Fruit fly (Drosophila melanogaster) whole organism, embryonic: Measurements from ENCODE around the gene CG10019.
A peak's percentile ranks its signal among the peaks of the same experiment; 100 is the strongest.

Experiments used
- Antp ChIP-seq: fragments of 200-800 bp; sonication (Bioruptor generic); optimal IDR thresholded peaks from 3 replicates; lab custom pipeline; 2016; ENCODE audit warnings: missing biosample characterization, missing genetic modification characterization
- Bteb2 ChIP-seq: fragments of 200-800 bp; sonication (Bioruptor generic); optimal IDR thresholded peaks from 2 replicates; lab custom pipeline; 2016; ENCODE audit warnings: missing biosample characterization, missing genetic modification characterization
- CG10431 ChIP-seq: fragments of 200-800 bp; sonication (Bioruptor generic); optimal IDR thresholded peaks from 3 replicates; lab custom pipeline; 2018; ENCODE audit warnings: missing biosample characterization, mild to moderate bottlenecking, missing genetic modification characterization
- CG12391 ChIP-seq: fragments of 200-800 bp; sonication (Bioruptor generic); optimal IDR thresholded peaks from 3 replicates; lab custom pipeline; 2018; ENCODE audit warnings: missing biosample characterization, mild to moderate bottlenecking, missing genetic modification characterization, moderate library complexity
- CG12659 ChIP-seq: fragments of 200-800 bp; sonication (Bioruptor generic); optimal IDR thresholded peaks from 3 replicates; lab custom pipeline; 2017; ENCODE audit warnings: mild to moderate bottlenecking, missing biosample characterization, missing genetic modification reagents, missing genetic modification characterization
- CG15011 ChIP-seq: fragments of 200-800 bp; sonication (Bioruptor generic); optimal IDR thresholded peaks from 3 replicates; lab custom pipeline; 2018; ENCODE audit warnings: missing biosample characterization, mild to moderate bottlenecking, missing genetic modification characterization
- CG15514 ChIP-seq: fragments of 200-800 bp; sonication (Bioruptor generic); optimal IDR thresholded peaks from 3 replicates; lab custom pipeline; 2017; ENCODE audit warnings: missing biosample characterization, missing genetic modification characterization, mild to moderate bottlenecking, moderate library complexity, missing genetic modification reagents
- CG17612 ChIP-seq: fragments of 200-800 bp; sonication (Bioruptor generic); IDR thresholded peaks from 2 replicates; pipeline ENCODE4 v1.3.6; 2022; ENCODE audit warnings: missing biosample characterization, missing genetic modification characterization
- CG7556 ChIP-seq: fragments of 200-800 bp; sonication (Bioruptor generic); optimal IDR thresholded peaks from 2 replicates; lab custom pipeline; 2017; ENCODE audit warnings: missing biosample characterization, mild to moderate bottlenecking, missing genetic modification characterization
- CG8359 ChIP-seq: fragments of 200-800 bp; sonication (Bioruptor generic); optimal IDR thresholded peaks from 2 replicates; lab custom pipeline; 2017; ENCODE audit warnings: missing biosample characterization, mild to moderate bottlenecking, missing genetic modification characterization, borderline replicate concordance
- CG8388 ChIP-seq: fragments of 200-800 bp; sonication (Bioruptor generic); optimal IDR thresholded peaks from 2 replicates; lab custom pipeline; 2019; ENCODE audit warnings: missing biosample characterization, mild to moderate bottlenecking, missing genetic modification characterization, moderate library complexity
- CG8765 ChIP-seq: fragments of 200-800 bp; sonication (Bioruptor generic); IDR thresholded peaks from 2 replicates; pipeline ENCODE4 v1.3.6; 2022; ENCODE audit warnings: missing biosample characterization, missing genetic modification characterization
- D ChIP-seq, 2 experiments: fragments of 200-800 bp in 1 of 2; fragments of >200 bp in 1 of 2; sonication (Bioruptor generic) in 1 of 2; optimal IDR thresholded peaks; 2 replicates in 1 of 2; 3 replicates in 1 of 2; lab custom pipeline; 2017; ENCODE audit warnings: mild to moderate bottlenecking in 1 of 2, missing biosample characterization in 1 of 2, missing genetic modification characterization in 1 of 2, missing genetic modification reagents in 1 of 2
- D19B ChIP-seq: fragments of 200-800 bp; sonication (Bioruptor generic); optimal IDR thresholded peaks from 2 replicates; lab custom pipeline; 2017; ENCODE audit warnings: missing biosample characterization, mild to moderate bottlenecking, missing genetic modification characterization
- Fer1 ChIP-seq: fragments of 200-800 bp; sonication (Bioruptor generic); optimal IDR thresholded peaks from 2 replicates; lab custom pipeline; 2017; ENCODE audit warnings: missing biosample characterization, mild to moderate bottlenecking, missing genetic modification characterization
- GATAe ChIP-seq: fragments of 200-800 bp; sonication (Bioruptor generic); conservative IDR thresholded peaks from 2 replicates; pipeline ENCODE4 v1.3.6; 2022; ENCODE audit warnings: missing biosample characterization, missing genetic modification characterization
- HmgD ChIP-seq: fragments of 200-800 bp; sonication (Bioruptor generic); optimal IDR thresholded peaks from 3 replicates; lab custom pipeline; 2016; ENCODE audit warnings: missing biosample characterization, missing genetic modification characterization
- Hr78 ChIP-seq, 2 experiments: fragments of 200-800 bp in 1 of 2; fragments of >200 bp in 1 of 2; sonication (Bioruptor generic) in 1 of 2; optimal IDR thresholded peaks; 2 replicates each; lab custom pipeline; 2017 to 2019; ENCODE audit warnings: missing biosample characterization in 2 of 2, missing genetic modification characterization in 2 of 2, mild to moderate bottlenecking in 1 of 2, moderate library complexity in 1 of 2
- Lpt ChIP-seq: fragments of >200 bp; optimal IDR thresholded peaks from 2 replicates; lab custom pipeline; 2018; ENCODE audit warnings: missing biosample characterization, missing genetic modification characterization
- Meics ChIP-seq: fragments of 200-800 bp; sonication (Bioruptor generic); optimal IDR thresholded peaks from 2 replicates; lab custom pipeline; 2017; ENCODE audit warnings: missing biosample characterization, mild to moderate bottlenecking, missing genetic modification characterization
- Mes4 ChIP-seq: fragments of 200-800 bp; sonication (Bioruptor generic); optimal IDR thresholded peaks from 2 replicates; lab custom pipeline; 2016; ENCODE audit warnings: missing biosample characterization, missing genetic modification characterization
- NfI ChIP-seq: fragments of 200-800 bp; sonication (Bioruptor generic); optimal IDR thresholded peaks from 3 replicates; lab custom pipeline; 2018; ENCODE audit warnings: missing biosample characterization, mild to moderate bottlenecking, missing genetic modification characterization, moderate library complexity
- Optix ChIP-seq: fragments of 200-800 bp; sonication (Bioruptor generic); IDR thresholded peaks from 3 replicates; pipeline ENCODE4 v1.3.6; 2022; ENCODE audit warnings: missing biosample characterization, missing genetic modification characterization
- Rfx ChIP-seq: fragments of 200-800 bp; sonication (Bioruptor generic); IDR thresholded peaks from 2 replicates; pipeline ENCODE4 v1.3.6; 2022; ENCODE audit warnings: missing biosample characterization, missing genetic modification characterization
- Sox102F ChIP-seq: fragments of 200-800 bp; sonication (Bioruptor generic); optimal IDR thresholded peaks from 2 replicates; lab custom pipeline; 2018; ENCODE audit warnings: missing biosample characterization, mild to moderate bottlenecking, missing genetic modification characterization, moderate library complexity
- ara ChIP-seq: fragments of 200-800 bp; sonication (Bioruptor generic); IDR thresholded peaks from 2 replicates; pipeline ENCODE4 v1.3.6; 2022; ENCODE audit warnings: missing biosample characterization, missing genetic modification characterization
- cato ChIP-seq: fragments of 200-800 bp; sonication (Bioruptor generic); optimal IDR thresholded peaks from 2 replicates; lab custom pipeline; 2016; ENCODE audit warnings: missing biosample characterization, missing genetic modification characterization, borderline replicate concordance
- chif ChIP-seq, 2 experiments: fragments of 200-800 bp; sonication (Bioruptor generic); optimal IDR thresholded peaks; 3 replicates each; lab custom pipeline; 2016; ENCODE audit warnings: missing biosample characterization in 2 of 2, missing genetic modification characterization in 2 of 2
- crp ChIP-seq, 2 experiments: fragments of 200-800 bp; sonication (Bioruptor generic); optimal IDR thresholded peaks; 2 replicates in 1 of 2; 3 replicates in 1 of 2; lab custom pipeline; 2017; ENCODE audit warnings: missing biosample characterization in 2 of 2, missing genetic modification characterization in 2 of 2, mild to moderate bottlenecking in 1 of 2, moderate library complexity in 1 of 2
- dm ChIP-seq: fragments of 200-800 bp; sonication (Bioruptor generic); optimal IDR thresholded peaks from 3 replicates; lab custom pipeline; 2016; ENCODE audit warnings: missing biosample characterization, missing genetic modification characterization
- eve ChIP-seq, 2 experiments: fragments of >200 bp; optimal IDR thresholded peaks; 2 replicates each; lab custom pipeline; 2017; ENCODE audit warnings: missing biosample characterization in 2 of 2, missing genetic modification characterization in 2 of 2
- fd96Cb ChIP-seq: fragments of 200-800 bp; sonication (Bioruptor generic); optimal IDR thresholded peaks from 2 replicates; lab custom pipeline; 2018; ENCODE audit warnings: missing biosample characterization, mild to moderate bottlenecking, missing genetic modification characterization, moderate library complexity
- gt ChIP-seq: fragments of 200-800 bp; sonication (Bioruptor generic); IDR thresholded peaks from 2 replicates; pipeline ENCODE4 v1.3.6; 2022; ENCODE audit warnings: missing biosample characterization, missing genetic modification characterization
- jigr1 ChIP-seq: fragments of 200-800 bp; sonication (Bioruptor generic); IDR thresholded peaks from 3 replicates; pipeline ENCODE4 v1.3.6; 2022; ENCODE audit warnings: missing biosample characterization, missing genetic modification characterization
- knrl ChIP-seq: fragments of 200-800 bp; sonication (Bioruptor generic); IDR thresholded peaks from 3 replicates; pipeline ENCODE4 v1.3.6; 2022; ENCODE audit warnings: missing biosample characterization, missing genetic modification characterization; ENCODE audit not compliant: partially characterized antibody
- lola ChIP-seq, 3 experiments: fragments of >200 bp in 2 of 3; fragments of 200-800 bp in 1 of 3; sonication (Bioruptor generic) in 1 of 3; optimal IDR thresholded peaks; 2 replicates each; lab custom pipeline; 2017 to 2019; ENCODE audit warnings: missing biosample characterization in 3 of 3, missing genetic modification characterization in 3 of 3, mild to moderate bottlenecking in 1 of 3, moderate library complexity in 1 of 3
- nerfin-1 ChIP-seq: fragments of 200-800 bp; sonication (Bioruptor generic); optimal IDR thresholded peaks from 3 replicates; lab custom pipeline; 2019; ENCODE audit warnings: missing biosample characterization, mild to moderate bottlenecking, missing genetic modification characterization, moderate library complexity
- pita ChIP-seq: fragments of 200-800 bp; sonication (Bioruptor generic); optimal IDR thresholded peaks from 2 replicates; lab custom pipeline; 2017; ENCODE audit warnings: missing biosample characterization, mild to moderate bottlenecking, missing genetic modification characterization
- ranshi ChIP-seq: fragments of 200-800 bp; sonication (Bioruptor generic); IDR thresholded peaks from 2 replicates; pipeline ENCODE4 v1.3.6; 2022; ENCODE audit warnings: missing biosample characterization, missing genetic modification characterization
- sob ChIP-seq: fragments of 200-800 bp; sonication (Bioruptor generic); IDR thresholded peaks from 2 replicates; pipeline ENCODE4 v1.3.6; 2022; ENCODE audit warnings: missing biosample characterization, missing genetic modification characterization
- sr ChIP-seq: fragments of 200-800 bp; sonication (Bioruptor generic); IDR thresholded peaks from 3 replicates; pipeline ENCODE4 v1.3.6; 2022; ENCODE audit warnings: missing biosample characterization, missing genetic modification characterization
- trem ChIP-seq: fragments of 200-800 bp; optimal IDR thresholded peaks from 3 replicates; lab custom pipeline; 2019; ENCODE audit warnings: missing biosample characterization, mild to moderate bottlenecking, missing genetic modification characterization, moderate library complexity
- tup ChIP-seq: fragments of 200-800 bp; sonication (Bioruptor generic); optimal IDR thresholded peaks from 2 replicates; lab custom pipeline; 2016; ENCODE audit warnings: missing biosample characterization, mild to moderate bottlenecking, missing genetic modification characterization, moderate library complexity
- unc-4 ChIP-seq: fragments of 200-800 bp; sonication (Bioruptor generic); IDR thresholded peaks from 2 replicates; pipeline ENCODE4 v1.3.6; 2022; ENCODE audit warnings: missing biosample characterization, missing genetic modification characterization; ENCODE audit not compliant: partially characterized antibody
- vnd ChIP-seq: fragments of 200-800 bp; sonication (Bioruptor generic); IDR thresholded peaks from 3 replicates; pipeline ENCODE4 v1.3.6; 2022; ENCODE audit warnings: missing biosample characterization, missing genetic modification characterization; ENCODE audit not compliant: partially characterized antibody
- vvl ChIP-seq: fragments of 200-800 bp; sonication (Bioruptor generic); IDR thresholded peaks from 2 replicates; pipeline ENCODE4 v1.3.6; 2022; ENCODE audit warnings: missing biosample characterization, missing genetic modification characterization
- yki ChIP-seq: fragments of >200 bp; optimal IDR thresholded peaks from 3 replicates; lab custom pipeline; 2018
- zen2 ChIP-seq: fragments of 200-800 bp; sonication (Bioruptor generic); IDR thresholded peaks from 3 replicates; pipeline ENCODE4 v1.3.6; 2022; ENCODE audit warnings: missing biosample characterization, missing genetic modification characterization; ENCODE audit not compliant: partially characterized antibody

The CG10019 gene

DNA sequence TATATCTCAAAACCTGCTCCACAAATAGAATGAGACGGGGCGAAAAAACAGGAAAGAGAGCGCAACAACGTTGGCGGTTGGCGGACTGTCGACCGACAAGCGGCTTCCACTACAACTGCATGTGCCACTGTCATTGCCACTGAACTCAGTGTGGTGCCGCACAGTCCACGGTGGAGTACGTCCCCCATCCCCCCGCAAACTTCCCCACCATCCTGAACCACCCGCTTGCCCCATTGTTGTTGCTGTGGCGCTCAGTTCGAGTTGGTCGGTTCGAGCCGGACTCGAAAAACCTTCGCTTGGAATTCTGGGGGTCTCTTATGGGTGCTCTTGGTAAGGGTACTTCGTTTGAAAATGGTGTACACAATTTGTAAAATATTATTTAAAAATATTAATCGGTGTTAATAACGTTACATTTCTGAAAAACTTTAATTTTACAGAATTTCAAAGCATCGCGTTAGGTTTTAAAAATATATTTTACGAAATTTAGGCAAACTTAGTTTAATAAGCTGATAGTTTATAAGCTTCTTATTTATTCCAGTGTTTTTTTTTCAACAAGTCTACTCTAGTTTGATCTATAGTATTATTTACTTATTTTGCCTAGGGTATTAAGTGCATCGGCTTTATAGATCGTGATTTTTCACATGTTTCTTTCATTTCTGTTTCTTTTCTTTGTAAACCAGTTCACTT, 42.8 kb downstream of the CG10019 start (continued):
- no peak for TF ChIP-seq ranshi (GFP tag; lab: Robert Waterston, UW)
- no peak for TF ChIP-seq CG8765 (GFP tag; lab: Robert Waterston, UW)
- TF ChIP-seq Bteb2, result peak; percentile 0
- peak in 1 of 3 experiments; percentile 58 for TF ChIP-seq lola (GFP tag; optimal IDR thresholded peaks at IDR 0.05; lab: Kevin White, UChicago)
- TF ChIP-seq pita (GFP tag; lab: Kevin White, UChicago), result no peak
- peak; percentile 25 for TF ChIP-seq D19B
- TF ChIP-seq zen2 (GFP tag; lab: Robert Waterston, UW), result no peak
- TF ChIP-seq cato (GFP tag; lab: Kevin White, UChicago), result no peak
- peak; percentile 72 for TF ChIP-seq Sox102F (GFP tag; lab: Kevin White, UChicago)
- TF ChIP-seq sr (GFP tag; lab: Robert Waterston, UW), result no peak
- TF ChIP-seq unc-4 (GFP tag; lab: Robert Waterston, UW), result no peak
- TF ChIP-seq knrl (GFP tag; lab: Robert Waterston, UW), result no peak
- TF ChIP-seq gt (GFP tag; lab: Robert Waterston, UW), result no peak
- TF ChIP-seq nerfin-1 (tag; lab: Kevin White, UChicago), result peak; percentile 49
- TF ChIP-seq Fer1 (GFP tag; lab: Kevin White, UChicago), result peak; percentile 64
- no peak for TF ChIP-seq HmgD (GFP tag; lab: Kevin White, UChicago)
- no peak for TF ChIP-seq Antp (GFP tag; lab: Kevin White, UChicago)
- TF ChIP-seq CG15011, result peak; percentile 38
- peak; percentile 65 for TF ChIP-seq Meics
- peak; percentile 87 for TF ChIP-seq CG7556 (GFP tag; lab: Kevin White, UChicago)
- TF ChIP-seq CG12391 (tag; lab: Kevin White, UChicago), result peak; percentile 80
- TF ChIP-seq CG17612 (GFP tag; lab: Robert Waterston, UW), result no peak
- TF ChIP-seq CG15514, result no peak
- TF ChIP-seq eve (GFP tag; optimal IDR thresholded peaks at IDR 0.05; lab: Kevin White, UChicago), result peak in 1 of 2 experiments; percentile 53
- TF ChIP-seq yki (lab: Kevin White, UChicago), result no peak
- no peak for TF ChIP-seq dm (GFP tag; lab: Kevin White, UChicago)
- peak in 1 of 2 experiments; percentile 36 for TF ChIP-seq chif (GFP tag; optimal IDR thresholded peaks at IDR 0.05; lab: Kevin White, UChicago)
- TF ChIP-seq CG10431 (GFP tag; lab: Kevin White, UChicago), result peak; percentile 40
- peak in 1 of 2 experiments; percentile 48 for TF ChIP-seq Hr78 (GFP tag; optimal IDR thresholded peaks at IDR 0.05; lab: Kevin White, UChicago)
- TF ChIP-seq CG8359 (GFP tag; lab: Kevin White, UChicago), result peak; percentile 13
- TF ChIP-seq Mes4, result no peak
- TF ChIP-seq fd96Cb (tag; lab: Kevin White, UChicago), result peak; percentile 23
- no peak for TF ChIP-seq jigr1
- no peak for TF ChIP-seq NfI (GFP tag; lab: Kevin White, UChicago)
- no peak for TF ChIP-seq tup
- TF ChIP-seq vvl (GFP tag; lab: Robert Waterston, UW), result 0 out of 2 replicates have a peak, but pooled peaks have one; percentile 11
- TF ChIP-seq ara, result no peak
- TF ChIP-seq crp (GFP tag; optimal IDR thresholded peaks at IDR 0.05; lab: Kevin White, UChicago), result no peak
- TF ChIP-seq sob (GFP tag; lab: Robert Waterston, UW), result no peak
- peak; percentile 43 for TF ChIP-seq trem (tag; lab: Kevin White, UChicago)
- peak; percentile 54 for TF ChIP-seq CG8388 (GFP tag; lab: Kevin White, UChicago)
- TF ChIP-seq GATAe (GFP tag; lab: Robert Waterston, UW), result no peak
- TF ChIP-seq CG12659 (GFP tag; lab: Kevin White, UChicago), result peak; percentile 55
- no peak for TF ChIP-seq D (optimal IDR thresholded peaks at IDR 0.05; lab: Kevin White, UChicago)
- TF ChIP-seq D (GFP tag; optimal IDR thresholded peaks at IDR 0.05; lab: Kevin White, UChicago), result peak; percentile 49
- no peak for TF ChIP-seq vnd
- TF ChIP-seq Rfx, result 0 out of 2 replicates have a peak, but pooled peaks have one; percentile 31
- no peak for TF ChIP-seq Optix (GFP tag; lab: Robert Waterston, UW)
- TF ChIP-seq Lpt, result no peak
